Worm (Caenorhabditis elegans): ENCODE measurements around the gene ant-1.3.

Gene ant-1.3

DNA sequence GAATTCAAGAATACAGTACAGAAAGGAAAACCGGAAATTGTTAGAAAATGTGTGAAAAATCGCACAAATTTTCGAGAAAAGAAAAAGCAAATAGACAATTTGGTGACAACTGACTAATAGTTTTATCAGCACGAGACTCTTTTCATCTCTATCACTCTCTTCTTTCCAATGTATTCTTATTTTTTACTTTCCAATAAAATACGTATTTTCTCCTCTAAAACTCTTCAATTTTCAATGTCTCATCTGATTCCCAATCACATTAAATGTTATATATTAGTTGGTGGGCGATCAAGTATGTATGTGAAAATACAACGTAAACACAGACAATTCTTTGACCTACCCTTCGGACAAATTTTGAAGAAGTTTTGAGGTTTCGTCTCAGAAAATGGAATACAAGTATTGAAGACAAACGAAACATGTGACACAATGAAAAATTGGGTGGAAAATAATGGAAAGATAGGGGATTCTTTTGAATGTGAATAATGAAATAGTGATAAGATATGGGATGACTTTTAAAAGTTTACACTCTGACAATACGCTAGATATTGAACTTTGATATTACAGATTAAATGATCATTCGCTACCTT is 28.2 kb upstream of the ant-1.3 start, which contains the start of gene cka-1:
Gene cka-1 (minus strand): TSS at position 418 of the 587 bp plus-strand sequence.
- peak; percentile 56 for TF ChIP-seq pqm-1 (tag; optimal IDR thresholded peaks at IDR 0.05)
- TF ChIP-seq hmg-11 (tag; optimal IDR thresholded peaks at IDR 0.05): no peak
- TF ChIP-seq nfya-1 (tag; optimal IDR thresholded peaks at IDR 0.05; ENCODE audit: insufficient read depth): peak; percentile 13
- TF ChIP-seq elt-2 (tag; optimal IDR thresholded peaks at IDR 0.05): peak; percentile 65

DNA sequence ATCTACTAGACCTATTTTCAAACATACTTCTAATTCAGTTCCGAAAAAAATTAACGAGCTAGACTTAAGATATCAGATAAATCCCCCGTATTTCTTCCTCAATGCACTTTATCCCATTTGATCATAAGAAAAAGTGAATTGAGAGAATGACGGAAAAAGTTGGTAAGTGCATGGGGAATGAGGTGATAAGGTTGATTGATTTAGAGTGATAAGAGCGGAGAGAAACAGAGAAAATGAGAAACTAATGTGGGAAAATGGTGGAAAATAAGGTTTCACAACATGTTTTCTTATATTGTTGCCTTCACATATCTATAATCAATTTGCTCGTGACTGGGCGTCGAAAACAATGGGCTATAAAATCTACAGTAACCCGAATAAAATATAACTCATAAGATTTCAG is 26.6 kb upstream of the ant-1.3 start:
- no peak for TF ChIP-seq fkh-2 (tag; optimal IDR thresholded peaks at IDR 0.05)
- TF ChIP-seq elt-2 (tag; optimal IDR thresholded peaks at IDR 0.05): peak; percentile 75
- peak; percentile 4 for TF ChIP-seq ceh-28 (tag; optimal IDR thresholded peaks at IDR 0.05)
- peak; percentile 35 for TF ChIP-seq nfya-1 (tag; optimal IDR thresholded peaks at IDR 0.05; ENCODE audit: insufficient read depth)
- peak; percentile 64 for TF ChIP-seq pqm-1 (tag; optimal IDR thresholded peaks at IDR 0.05)
- TF ChIP-seq nhr-23 (tag; optimal IDR thresholded peaks at IDR 0.05): no peak

DNA sequence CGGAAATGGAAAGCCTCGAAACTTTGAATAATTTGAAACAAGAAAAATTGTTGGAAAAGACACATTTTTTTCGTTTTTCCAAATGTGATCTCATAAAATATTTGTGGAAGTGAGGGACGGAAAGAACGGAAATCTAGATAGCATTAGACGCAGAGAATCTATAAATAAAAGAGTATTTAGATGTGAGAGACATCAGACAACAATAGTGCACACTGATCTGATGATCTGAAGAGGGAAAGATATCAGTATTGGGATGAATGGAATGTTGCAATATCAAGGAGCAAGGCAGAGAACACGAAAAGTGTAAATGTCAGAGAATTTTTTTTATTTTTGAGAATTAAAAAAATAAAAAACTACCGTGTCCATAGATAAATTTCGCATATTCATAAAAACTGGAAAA is 25.8 kb upstream of the ant-1.3 start:
- TF ChIP-seq lin-15B (tag; optimal IDR thresholded peaks at IDR 0.05): no peak
- peak; percentile 3 for TF ChIP-seq elt-2 (tag; optimal IDR thresholded peaks at IDR 0.05)
- peak; percentile 16 for TF ChIP-seq pqm-1 (tag; optimal IDR thresholded peaks at IDR 0.05)

DNA sequence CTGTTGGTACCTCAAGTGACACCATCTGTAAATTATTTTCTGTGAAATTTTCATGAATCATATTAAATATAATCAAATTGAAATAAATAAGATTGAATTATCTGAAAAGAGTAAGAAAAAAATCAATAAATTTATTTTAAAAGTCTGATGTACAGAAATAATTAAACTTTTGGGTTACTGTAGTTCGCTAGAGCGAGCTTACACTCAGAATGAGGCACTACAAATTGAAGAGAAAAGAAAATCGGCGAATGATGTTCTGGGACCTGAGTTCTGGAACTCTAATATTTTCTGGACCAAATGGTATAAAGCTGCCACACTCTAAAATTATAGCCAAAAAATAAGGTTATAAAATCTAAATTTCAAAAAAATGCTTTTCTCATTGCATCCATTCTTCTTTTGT is 24.8 kb upstream of the ant-1.3 start:
- TF ChIP-seq ceh-28 (tag; optimal IDR thresholded peaks at IDR 0.05) (no peak), nhr-76 (tag; optimal IDR thresholded peaks at IDR 0.05) (no peak), nfya-1 (tag; optimal IDR thresholded peaks at IDR 0.05; ENCODE audit: insufficient read depth) (no peak), lin-15B (tag; optimal IDR thresholded peaks at IDR 0.05) (no peak), fkh-10 (GFP tag; optimal IDR thresholded peaks at IDR 0.05) (no peak), ama-1 (optimal IDR thresholded peaks at IDR 0.05) (no peak), tbx-2 (tag; optimal IDR thresholded peaks at IDR 0.05) (no peak), nhr-77 (tag; optimal IDR thresholded peaks at IDR 0.05) (no peak), nhr-11 (tag; optimal IDR thresholded peaks at IDR 0.05) (no peak), nhr-237 (tag; optimal IDR thresholded peaks at IDR 0.05) (no peak)

DNA sequence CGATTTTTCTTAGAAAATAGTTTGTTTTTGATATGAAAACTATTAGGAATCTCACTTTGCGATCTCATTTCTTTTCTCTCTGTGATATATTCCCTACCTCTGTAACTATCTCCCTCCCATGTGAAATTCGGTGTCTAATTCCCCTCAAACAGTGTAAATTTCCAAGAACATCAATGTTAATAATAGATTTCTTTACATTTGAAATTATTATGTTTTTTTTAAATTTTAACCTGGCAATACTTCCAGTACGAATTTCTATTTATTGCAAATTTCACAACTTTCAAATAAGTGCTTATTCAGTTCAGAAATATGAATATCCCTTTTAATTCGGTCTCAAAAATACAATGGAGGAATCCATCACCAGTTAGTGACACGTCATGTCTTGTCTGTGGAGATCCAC is 19.3 kb upstream of the ant-1.3 start, which contains the start of gene nhr-100:
Gene nhr-100 (plus strand): TSS at position 301 of the 400 bp plus-strand sequence.
- TF ChIP-seq nhr-237 (tag; optimal IDR thresholded peaks at IDR 0.05) (no peak), skn-1 (tag; optimal IDR thresholded peaks at IDR 0.05) (no peak), fkh-10 (GFP tag; optimal IDR thresholded peaks at IDR 0.05) (no peak), nhr-11 (tag; optimal IDR thresholded peaks at IDR 0.05) (no peak)

ce11 chrIV:9727217-9727616 is 18.1 kb upstream of the ant-1.3 start:
- TF ChIP-seq pha-4 (tag; optimal IDR thresholded peaks at IDR 0.05) (no peak), pqm-1 (tag; optimal IDR thresholded peaks at IDR 0.05) (no peak), nhr-76 (tag; optimal IDR thresholded peaks at IDR 0.05) (no peak), lin-15B (tag; optimal IDR thresholded peaks at IDR 0.05) (no peak), elt-2 (tag; optimal IDR thresholded peaks at IDR 0.05) (no peak), fkh-2 (tag; optimal IDR thresholded peaks at IDR 0.05) (no peak), ceh-16 (tag; optimal IDR thresholded peaks at IDR 0.05) (no peak), nhr-25 (tag; optimal IDR thresholded peaks at IDR 0.05) (no peak), ceh-9 (tag; optimal IDR thresholded peaks at IDR 0.05) (no peak), unc-62 (GFP tag; optimal IDR thresholded peaks at IDR 0.05) (no peak), nhr-28 (tag; optimal IDR thresholded peaks at IDR 0.05) (no peak), nhr-23 (tag; optimal IDR thresholded peaks at IDR 0.05) (no peak), unc-39 (tag; optimal IDR thresholded peaks at IDR 0.05) (no peak), fkh-10 (GFP tag; optimal IDR thresholded peaks at IDR 0.05) (no peak), nhr-43 (tag; optimal IDR thresholded peaks at IDR 0.05; ENCODE audit: poor library complexity, severe bottlenecking) (no peak), ztf-11 (tag; optimal IDR thresholded peaks at IDR 0.05) (no peak), hmg-11 (tag; optimal IDR thresholded peaks at IDR 0.05) (no peak), fos-1 (tag; optimal IDR thresholded peaks at IDR 0.05) (no peak), sea-2 (GFP tag; optimal IDR thresholded peaks at IDR 0.05) (no peak)

ce11 chrIV:9725468-9725985 is 16.4 kb upstream of the ant-1.3 start:
- TF ChIP-seq nhr-11 (tag; optimal IDR thresholded peaks at IDR 0.05): peak; percentile 66
- TF ChIP-seq nfya-1 (tag; optimal IDR thresholded peaks at IDR 0.05; ENCODE audit: insufficient read depth): no peak
- TF ChIP-seq nhr-43 (tag; optimal IDR thresholded peaks at IDR 0.05; ENCODE audit: poor library complexity, severe bottlenecking): no peak

Data from whole organism, L3 larva.